Worm (Caenorhabditis elegans) whole organism, L4 larva: ENCODE measurements around the gene metl-1.

Experiments
- T20F7.1 ChIP-seq: fragments of 200-800 bp; sonication (Bioruptor generic); optimal IDR thresholded peaks from 2 replicates; lab custom pipeline; 2018; ENCODE audit warnings: mild to moderate bottlenecking, missing genetic modification characterization, missing compliant biosample characterization
- T26A8.4 ChIP-seq: fragments of 200-800 bp; sonication (Bioruptor generic); IDR thresholded peaks from 2 replicates; pipeline ENCODE4 v1.3.6; 2022; ENCODE audit warnings: missing genetic modification characterization, missing compliant biosample characterization
- Y48G9A.11 ChIP-seq: fragments of 200-800 bp; sonication (Bioruptor generic); IDR thresholded peaks from 2 replicates; pipeline ENCODE4 v1.3.6; 2022; ENCODE audit warnings: missing genetic modification reagents, missing genetic modification characterization, missing compliant biosample characterization
- aha-1 ChIP-seq: fragments of 150-350 bp; peaks from one replicate; lab custom pipeline; 2014; ENCODE audit warnings: missing biosample characterization, missing genetic modification characterization
- aly-2 ChIP-seq: sonication (generic microtip); optimal IDR thresholded peaks from 2 replicates; lab custom pipeline; 2018; ENCODE audit warnings: missing biosample characterization, missing genetic modification characterization
- arid-1 ChIP-seq: fragments of 200-800 bp; sonication (Bioruptor generic); conservative IDR thresholded peaks from 2 replicates; pipeline ENCODE4 v1.3.6; 2022; ENCODE audit warnings: missing genetic modification reagents, missing genetic modification characterization, missing compliant biosample characterization
- ceh-28 ChIP-seq: fragments of 150-350 bp; optimal IDR thresholded peaks from 2 replicates; lab custom pipeline; 2014; ENCODE audit warnings: missing biosample characterization, missing genetic modification reagents, missing genetic modification characterization
- ces-1 ChIP-seq: fragments of 150-350 bp; sonication (generic microtip); optimal IDR thresholded peaks from 4 replicates; lab custom pipeline; 2014; ENCODE audit warnings: missing biosample characterization, missing genetic modification reagents, missing genetic modification characterization
- dmd-6 ChIP-seq: fragments of 200-800 bp; sonication (Bioruptor generic); IDR thresholded peaks from 2 replicates; pipeline ENCODE4 v1.3.6; 2022; ENCODE audit warnings: missing genetic modification reagents, missing genetic modification characterization, missing compliant biosample characterization
- dpl-1 ChIP-seq: fragments of 150-350 bp; optimal IDR thresholded peaks from 2 replicates; lab custom pipeline; 2014; ENCODE audit warnings: missing biosample characterization, missing genetic modification reagents, missing genetic modification characterization
- duxl-1 ChIP-seq: sonication (generic microtip); optimal IDR thresholded peaks from 2 replicates; lab custom pipeline; 2016; ENCODE audit warnings: mild to moderate bottlenecking, missing genetic modification characterization, moderate library complexity, missing compliant biosample characterization; ENCODE audit not compliant: poor library complexity
- dve-1 ChIP-seq: sonication (generic microtip); optimal IDR thresholded peaks from 2 replicates; lab custom pipeline; 2017; ENCODE audit warnings: antibody characterized with exemption, mild to moderate bottlenecking, missing genetic modification characterization, missing compliant biosample characterization; ENCODE audit not compliant: insufficient read depth
- egl-27 ChIP-seq: sonication (generic microtip); optimal IDR thresholded peaks from 3 replicates; lab custom pipeline; 2017; ENCODE audit warnings: missing biosample characterization, missing genetic modification reagents, missing genetic modification characterization
- hif-1 ChIP-seq, 2 experiments: sonication (generic microtip); optimal IDR thresholded peaks; 2 replicates each; lab custom pipeline; 2016 to 2017; ENCODE audit warnings: missing compliant biosample characterization in 2 of 2, missing genetic modification characterization in 2 of 2, missing genetic modification reagents in 2 of 2, missing genotype in 2 of 2, mild to moderate bottlenecking in 1 of 2
- hlh-11 ChIP-seq: fragments of 200-800 bp; sonication (Bioruptor generic); optimal IDR thresholded peaks from 2 replicates; lab custom pipeline; 2018; ENCODE audit warnings: mild to moderate bottlenecking, missing genetic modification characterization, missing compliant biosample characterization
- hlh-30 ChIP-seq: sonication (generic microtip); optimal IDR thresholded peaks from 2 replicates; lab custom pipeline; 2017; ENCODE audit warnings: antibody characterized with exemption, mild to moderate bottlenecking, missing genetic modification characterization, missing compliant biosample characterization; ENCODE audit not compliant: insufficient read depth
- jun-1 ChIP-seq: fragments of 150-350 bp; optimal IDR thresholded peaks from 2 replicates; lab custom pipeline; 2014; ENCODE audit warnings: missing biosample characterization, missing genetic modification reagents, missing genetic modification characterization
- lim-7 ChIP-seq: fragments of 200-800 bp; sonication (Bioruptor generic); IDR thresholded peaks from 2 replicates; pipeline ENCODE4 v1.3.6; 2022; ENCODE audit warnings: missing genetic modification characterization, missing compliant biosample characterization
- lin-1 ChIP-seq: fragments of 200-800 bp; sonication (Bioruptor generic); IDR thresholded peaks from 2 replicates; pipeline ENCODE4 v1.3.6; 2022; ENCODE audit warnings: missing genetic modification reagents, missing genetic modification characterization, missing compliant biosample characterization
- lin-13 ChIP-seq: fragments of 150-350 bp; optimal IDR thresholded peaks from 2 replicates; lab custom pipeline; 2014; ENCODE audit warnings: missing biosample characterization, missing genetic modification reagents, missing genetic modification characterization
- lin-15B ChIP-seq: fragments of 150-350 bp; sonication (generic microtip); optimal IDR thresholded peaks from 3 replicates; lab custom pipeline; 2014; ENCODE audit warnings: missing biosample characterization, missing genetic modification characterization
- lin-38 ChIP-seq: fragments of 200-800 bp; sonication (Bioruptor generic); IDR thresholded peaks from 2 replicates; pipeline ENCODE4 v1.3.6; 2022; ENCODE audit warnings: missing genetic modification reagents, missing genetic modification characterization, missing compliant biosample characterization
- madf-5 ChIP-seq, 2 experiments: fragments of 200-800 bp; sonication (Bioruptor generic); IDR thresholded peaks; 2 replicates each; pipeline ENCODE4 v1.3.6; 2022; ENCODE audit warnings: missing compliant biosample characterization in 2 of 2, missing genetic modification characterization in 2 of 2
- madf-9 ChIP-seq: fragments of 200-800 bp; sonication (Bioruptor generic); conservative IDR thresholded peaks from 2 replicates; pipeline ENCODE4 v1.3.6; 2022; ENCODE audit warnings: missing genetic modification reagents, missing genetic modification characterization, missing compliant biosample characterization
- mep-1 ChIP-seq: fragments of 150-350 bp; sonication (generic microtip); optimal IDR thresholded peaks from 3 replicates; lab custom pipeline; 2014; ENCODE audit warnings: missing biosample characterization, missing genetic modification characterization
- mes-2 ChIP-seq: sonication (generic microtip); optimal IDR thresholded peaks from 2 replicates; lab custom pipeline; 2016; ENCODE audit warnings: missing genotype, mild to moderate bottlenecking, missing genetic modification characterization, missing compliant biosample characterization; ENCODE audit not compliant: poor library complexity, severe bottlenecking
- nhr-10 ChIP-seq: fragments of 150-350 bp; optimal IDR thresholded peaks from 2 replicates; lab custom pipeline; 2014; ENCODE audit warnings: missing biosample characterization, missing genetic modification characterization
- nhr-28 ChIP-seq: fragments of 150-350 bp; optimal IDR thresholded peaks from 2 replicates; lab custom pipeline; 2014; ENCODE audit warnings: missing biosample characterization, missing genetic modification characterization
- nhr-42 ChIP-seq: fragments of 200-800 bp; sonication (Bioruptor generic); IDR thresholded peaks from 2 replicates; pipeline ENCODE4 v1.3.6; 2022; ENCODE audit warnings: missing genetic modification characterization, missing compliant biosample characterization
- nhr-6 ChIP-seq: fragments of 150-350 bp; optimal IDR thresholded peaks from 2 replicates; lab custom pipeline; 2014; ENCODE audit warnings: missing biosample characterization, missing genetic modification characterization
- nhr-76 ChIP-seq: fragments of 150-350 bp; optimal IDR thresholded peaks from 2 replicates; lab custom pipeline; 2014; ENCODE audit warnings: missing biosample characterization, missing genetic modification characterization
- pha-4 ChIP-seq, 2 experiments: fragments of 150-350 bp in 1 of 2; fragments of 200-800 bp in 1 of 2; sonication (Bioruptor generic) in 1 of 2; IDR thresholded peaks in 1 of 2; optimal IDR thresholded peaks in 1 of 2; 2 replicates each; pipeline versions ENCODE4 v1.3.6 to Lab custom; 2014 to 2022; ENCODE audit warnings: missing genetic modification characterization in 2 of 2, missing genetic modification reagents in 2 of 2, missing biosample characterization in 1 of 2, missing compliant biosample characterization in 1 of 2
- php-3 ChIP-seq: fragments of 200-800 bp; sonication (Bioruptor generic); IDR thresholded peaks from 2 replicates; pipeline ENCODE4 v1.3.6; 2022; ENCODE audit warnings: missing genetic modification reagents, missing genetic modification characterization, missing compliant biosample characterization
- pqm-1 ChIP-seq: sonication (generic microtip); optimal IDR thresholded peaks from 2 replicates; lab custom pipeline; 2017; ENCODE audit warnings: missing biosample characterization, missing genetic modification characterization
- rbr-2 ChIP-seq: sonication (generic microtip); optimal IDR thresholded peaks from 2 replicates; lab custom pipeline; 2016; ENCODE audit warnings: missing genotype, missing genetic modification characterization, missing compliant biosample characterization
- saeg-2 ChIP-seq: fragments of 200-800 bp; sonication (Bioruptor generic); IDR thresholded peaks from 2 replicates; pipeline ENCODE4 v1.3.6; 2022; ENCODE audit warnings: missing genetic modification reagents, missing genetic modification characterization, missing compliant biosample characterization
- sdz-12 ChIP-seq: fragments of 200-800 bp; sonication (Bioruptor generic); optimal IDR thresholded peaks from 2 replicates; lab custom pipeline; 2018; ENCODE audit warnings: mild to moderate bottlenecking, missing genetic modification characterization, missing compliant biosample characterization
- set-16 ChIP-seq: fragments of 200-800 bp; sonication (Bioruptor generic); IDR thresholded peaks from 2 replicates; pipeline ENCODE4 v1.3.6; 2022; ENCODE audit warnings: missing genetic modification reagents, missing genetic modification characterization, missing compliant biosample characterization
- snpc-4 ChIP-seq: fragments of 150-350 bp; optimal IDR thresholded peaks from 2 replicates; lab custom pipeline; 2014; ENCODE audit warnings: missing biosample characterization, missing genetic modification characterization
- tra-1 ChIP-seq: fragments of 200-800 bp; sonication (Bioruptor generic); IDR thresholded peaks from 2 replicates; pipeline ENCODE4 v1.3.6; 2022; ENCODE audit warnings: missing genetic modification reagents, missing genetic modification characterization, missing compliant biosample characterization
- unc-62 ChIP-seq, 3 experiments: fragments of 150-350 bp in 1 of 3; sonication (generic microtip); optimal IDR thresholded peaks in 2 of 3; peaks in 1 of 3; 1 replicate in 1 of 3; 2 replicates in 2 of 3; lab custom pipeline; 2014 to 2017; ENCODE audit warnings: missing biosample characterization in 3 of 3, missing genetic modification characterization in 3 of 3, missing genetic modification reagents in 3 of 3, missing genotype in 1 of 3
- vab-7 ChIP-seq: fragments of 200-800 bp; sonication (Bioruptor generic); IDR thresholded peaks from 2 replicates; pipeline ENCODE4 v1.3.6; 2022; ENCODE audit warnings: missing genetic modification reagents, missing genetic modification characterization, missing compliant biosample characterization
- zag-1 ChIP-seq: fragments of 150-350 bp; optimal IDR thresholded peaks from 2 replicates; lab custom pipeline; 2014; ENCODE audit warnings: missing biosample characterization, missing genetic modification characterization
- zfp-3 ChIP-seq: fragments of 200-800 bp; sonication (Bioruptor generic); conservative IDR thresholded peaks from 2 replicates; pipeline ENCODE4 v1.3.6; 2022; ENCODE audit warnings: missing genetic modification reagents, missing genetic modification characterization, missing compliant biosample characterization
- zip-11 ChIP-seq: fragments of 200-800 bp; sonication (Bioruptor generic); IDR thresholded peaks from 2 replicates; pipeline ENCODE4 v1.3.6; 2022; ENCODE audit warnings: missing genetic modification characterization, missing compliant biosample characterization
- ztf-11 ChIP-seq: fragments of 150-350 bp; optimal IDR thresholded peaks from 2 replicates; lab custom pipeline; 2014; ENCODE audit warnings: missing biosample characterization, missing genetic modification characterization

Gene metl-1

ce11 chrII:11467541-11467940 lies 5.8 kb downstream of the metl-1 start, which contains the start of gene klp-17:
TSS of gene klp-17 (minus strand) at chrII:11467641.
- TF ChIP-seq vab-7 = no peak
- no peak for TF ChIP-seq zip-11
- TF ChIP-seq Y48G9A.11 (GFP tag; lab: Robert Waterston, UW) = no peak
- TF ChIP-seq egl-27 (tag; lab: Kevin White, UChicago) = no peak
- no peak for TF ChIP-seq dpl-1 (GFP tag; lab: Kevin White, UChicago)

ce11 chrII:11464427-11464944 lies 8.9 kb downstream of the metl-1 start, which contains the start of the genes aars-1 and rga-1:
TSS of gene aars-1 (minus strand) at chrII:11464497.
TSS of gene rga-1 (plus strand) at chrII:11464894.
- TF ChIP-seq rbr-2 (peak; percentile 30), ceh-28 (tag; lab: Kevin White, UChicago) (peak; percentile 11), pha-4 (GFP tag; IDR thresholded peaks at IDR 0.05; lab: Robert Waterston, UW) (peak; percentile 65; the same call in 1 of the 2 replicates), pha-4 (tag; optimal IDR thresholded peaks at IDR 0.05; lab: Kevin White, UChicago) (no peak), php-3 (GFP tag; lab: Robert Waterston, UW) (peak; percentile 74), zfp-3 (GFP tag; lab: Robert Waterston, UW) (no peak), dmd-6 (GFP tag; lab: Robert Waterston, UW) (peak; percentile 81), hlh-30 (tag; lab: Kevin White, UChicago) (peak; percentile 89), dpl-1 (GFP tag; lab: Kevin White, UChicago) (peak; percentile 54), zip-11 (no peak), mep-1 (tag; lab: Kevin White, UChicago) (peak; percentile 67), T26A8.4 (GFP tag; lab: Robert Waterston, UW) (peak; percentile 63; the same call in 1 of the 2 replicates), saeg-2 (GFP tag; lab: Robert Waterston, UW) (0 out of 2 replicates have a peak, but pooled peaks have one; percentile 23), nhr-10 (tag; lab: Kevin White, UChicago) (peak; percentile 31), madf-5 (GFP tag; IDR thresholded peaks at IDR 0.05; lab: Robert Waterston, UW) (no peak), Y48G9A.11 (GFP tag; lab: Robert Waterston, UW) (no peak), jun-1 (tag; lab: Kevin White, UChicago) (peak; percentile 26), lin-15B (no peak), nhr-42 (GFP tag; lab: Robert Waterston, UW) (no peak), pqm-1 (peak; percentile 46), nhr-6 (tag; lab: Kevin White, UChicago) (peak; percentile 51), hlh-11 (tag; lab: Kevin White, UChicago) (peak; percentile 94), aha-1 (tag; lab: Kevin White, UChicago) (peak; percentile 96), set-16 (GFP tag; lab: Robert Waterston, UW) (no peak), ces-1 (no peak), zag-1 (tag; lab: Kevin White, UChicago) (no peak), lin-13 (peak; percentile 22), lim-7 (GFP tag; lab: Robert Waterston, UW) (no peak), ztf-11 (tag; lab: Kevin White, UChicago) (no peak), duxl-1 (tag; lab: Kevin White, UChicago) (no peak), sdz-12 (GFP tag; lab: Kevin White, UChicago) (no peak), dve-1 (tag; lab: Kevin White, UChicago) (peak; percentile 79), lin-38 (peak; percentile 51), mes-2 (tag; lab: Kevin White, UChicago) (peak; percentile 79), snpc-4 (tag; lab: Kevin White, UChicago) (no peak), nhr-28 (tag; lab: Kevin White, UChicago) (peak; percentile 86), nhr-76 (no peak), lin-1 (GFP tag; lab: Robert Waterston, UW) (peak; percentile 94), egl-27 (tag; lab: Kevin White, UChicago) (no peak), unc-62 (GFP tag; optimal IDR thresholded peaks at IDR 0.05 in 1 of 2; lab: Kevin White, UChicago) (peak in 1 of 2 experiments; percentile 97), unc-62 (tag; optimal IDR thresholded peaks at IDR 0.05; lab: Kevin White, UChicago) (no peak), madf-9 (GFP tag; lab: Robert Waterston, UW) (no peak), T20F7.1 (GFP tag; lab: Kevin White, UChicago) (peak; percentile 56), aly-2 (tag; lab: Kevin White, UChicago) (no peak), arid-1 (GFP tag; lab: Robert Waterston, UW) (0 out of 2 replicates have a peak, but pooled peaks have one; percentile 12), tra-1 (peak; percentile 46; the same call in 1 of the 2 replicates), hif-1 (tag; optimal IDR thresholded peaks at IDR 0.05; lab: Kevin White, UChicago) (peak in 1 of 2 experiments; percentile 19)
